Fruit fly (Drosophila melanogaster) whole organism, embryonic: Measurements from ENCODE around the gene Cp36.

Source experiments
- Abd-B ChIP-seq: fragments of 200-800 bp; sonication (Bioruptor generic); optimal IDR thresholded peaks from 2 replicates; lab custom pipeline; 2018; ENCODE audit warnings: missing biosample characterization, mild to moderate bottlenecking, missing genetic modification characterization, moderate library complexity
- CG10543 ChIP-seq: fragments of 200-800 bp; sonication (Bioruptor generic); optimal IDR thresholded peaks from 3 replicates; lab custom pipeline; 2017; ENCODE audit warnings: missing biosample characterization, mild to moderate bottlenecking, missing genetic modification characterization, moderate library complexity
- CG11696 ChIP-seq: fragments of 200-800 bp; sonication (Bioruptor generic); IDR thresholded peaks from 2 replicates; pipeline ENCODE4 v1.3.6; 2022; ENCODE audit warnings: missing biosample characterization, missing genetic modification characterization
- CG12104 ChIP-seq: fragments of 200-800 bp; sonication (Bioruptor generic); optimal IDR thresholded peaks from 3 replicates; lab custom pipeline; 2016; ENCODE audit warnings: missing biosample characterization, missing genetic modification characterization
- CG13775 ChIP-seq: fragments of 200-800 bp; sonication (Bioruptor generic); optimal IDR thresholded peaks from 3 replicates; lab custom pipeline; 2017; ENCODE audit warnings: missing biosample characterization, mild to moderate bottlenecking, missing genetic modification characterization
- CG13894 ChIP-seq: fragments of 200-800 bp; sonication (Bioruptor generic); optimal IDR thresholded peaks from 3 replicates; lab custom pipeline; 2018; ENCODE audit warnings: missing biosample characterization, mild to moderate bottlenecking, missing genetic modification characterization, moderate library complexity
- CG14014 ChIP-seq: fragments of 200-800 bp; sonication (Bioruptor generic); IDR thresholded peaks from 2 replicates; pipeline ENCODE4 v1.3.6; 2022; ENCODE audit warnings: missing biosample characterization, missing genetic modification characterization
- CG1603 ChIP-seq: fragments of 200-800 bp; sonication (Bioruptor generic); optimal IDR thresholded peaks from 2 replicates; lab custom pipeline; 2019; ENCODE audit warnings: missing biosample characterization, mild to moderate bottlenecking, missing genetic modification characterization, moderate library complexity
- CG17186 ChIP-seq: fragments of 200-800 bp; sonication (Bioruptor generic); optimal IDR thresholded peaks from 3 replicates; lab custom pipeline; 2017; ENCODE audit warnings: missing biosample characterization, missing genetic modification reagents, missing genetic modification characterization
- CG17912 ChIP-seq: fragments of 200-800 bp; sonication (Bioruptor generic); optimal IDR thresholded peaks from 2 replicates; lab custom pipeline; 2018; ENCODE audit warnings: missing biosample characterization, mild to moderate bottlenecking, missing genetic modification characterization
- CG1792 ChIP-seq: fragments of 200-800 bp; sonication (Bioruptor generic); optimal IDR thresholded peaks from 2 replicates; lab custom pipeline; 2016; ENCODE audit warnings: missing biosample characterization, missing genetic modification characterization
- CG2712 ChIP-seq: fragments of 200-800 bp; optimal IDR thresholded peaks from 3 replicates; lab custom pipeline; 2019; ENCODE audit warnings: missing biosample characterization, mild to moderate bottlenecking, missing genetic modification characterization, moderate library complexity
- CG2875 ChIP-seq: fragments of 200-800 bp; sonication (Bioruptor generic); optimal IDR thresholded peaks from 2 replicates; lab custom pipeline; 2017; ENCODE audit warnings: missing biosample characterization, mild to moderate bottlenecking, missing genetic modification characterization, missing genetic modification reagents
- CG32532 ChIP-seq: fragments of 200-800 bp; sonication (Bioruptor generic); IDR thresholded peaks from 2 replicates; pipeline ENCODE4 v1.3.6; 2022; ENCODE audit warnings: missing biosample characterization, missing genetic modification characterization
- CG3407 ChIP-seq: fragments of 200-800 bp; sonication (Bioruptor generic); optimal IDR thresholded peaks from 2 replicates; lab custom pipeline; 2018; ENCODE audit warnings: missing biosample characterization, mild to moderate bottlenecking, missing genetic modification characterization
- CG4282 ChIP-seq: fragments of 200-800 bp; sonication (Bioruptor generic); optimal IDR thresholded peaks from 2 replicates; lab custom pipeline; 2016; ENCODE audit warnings: missing biosample characterization, missing genetic modification characterization
- CG4707 ChIP-seq: fragments of 200-800 bp; sonication (Bioruptor generic); optimal IDR thresholded peaks from 2 replicates; lab custom pipeline; 2018; ENCODE audit warnings: missing biosample characterization, mild to moderate bottlenecking, missing genetic modification characterization, moderate library complexity
- CG6254 ChIP-seq: fragments of 200-800 bp; sonication (Bioruptor generic); optimal IDR thresholded peaks from 3 replicates; lab custom pipeline; 2017; ENCODE audit warnings: mild to moderate bottlenecking, missing biosample characterization, missing genetic modification reagents, missing genetic modification characterization
- CG6654 ChIP-seq: fragments of 200-800 bp; sonication (Bioruptor generic); optimal IDR thresholded peaks from 2 replicates; lab custom pipeline; 2017; ENCODE audit warnings: missing biosample characterization, mild to moderate bottlenecking, missing genetic modification characterization
- CG6765 ChIP-seq: fragments of 200-800 bp; sonication (Bioruptor generic); optimal IDR thresholded peaks from 3 replicates; lab custom pipeline; 2017; ENCODE audit warnings: missing biosample characterization, mild to moderate bottlenecking, missing genetic modification characterization
- CG9727 ChIP-seq: fragments of 200-800 bp; sonication (Bioruptor generic); optimal IDR thresholded peaks from 3 replicates; lab custom pipeline; 2017; ENCODE audit warnings: missing biosample characterization, mild to moderate bottlenecking, missing genetic modification characterization
- CTCF ChIP-seq: fragments of 200-800 bp; sonication (Bioruptor generic); optimal IDR thresholded peaks from 2 replicates; lab custom pipeline; 2017; ENCODE audit warnings: missing biosample characterization, mild to moderate bottlenecking, missing genetic modification characterization, moderate library complexity
- CoRest ChIP-seq: fragments of 200-800 bp; sonication (Bioruptor generic); optimal IDR thresholded peaks from 3 replicates; lab custom pipeline; 2018; ENCODE audit warnings: missing biosample characterization, mild to moderate bottlenecking, missing genetic modification characterization, moderate library complexity
- D19A ChIP-seq: fragments of 200-800 bp; optimal IDR thresholded peaks from 3 replicates; lab custom pipeline; 2019; ENCODE audit warnings: missing biosample characterization, mild to moderate bottlenecking, missing genetic modification characterization, moderate library complexity
- D19B ChIP-seq: fragments of 200-800 bp; sonication (Bioruptor generic); optimal IDR thresholded peaks from 2 replicates; lab custom pipeline; 2017; ENCODE audit warnings: missing biosample characterization, mild to moderate bottlenecking, missing genetic modification characterization
- Hsf ChIP-seq: fragments of 200-800 bp; sonication (Bioruptor generic); optimal IDR thresholded peaks from 3 replicates; lab custom pipeline; 2016; ENCODE audit warnings: missing biosample characterization, missing genetic modification characterization
- NC2α ChIP-seq: fragments of 200-800 bp; sonication (Bioruptor generic); optimal IDR thresholded peaks from 2 replicates; lab custom pipeline; 2016; ENCODE audit warnings: missing biosample characterization, missing genetic modification characterization
- NFAT ChIP-seq: fragments of 200-800 bp; sonication (Bioruptor generic); IDR thresholded peaks from 2 replicates; pipeline ENCODE4 v1.3.6; 2022; ENCODE audit warnings: missing biosample characterization, missing genetic modification characterization
- Nf-YA ChIP-seq: fragments of 200-800 bp; sonication (Bioruptor generic); IDR thresholded peaks from 2 replicates; pipeline ENCODE4 v1.3.6; 2022; ENCODE audit warnings: missing biosample characterization, missing genetic modification characterization
- Sry-δ ChIP-seq: fragments of 200-800 bp; sonication (Bioruptor generic); optimal IDR thresholded peaks from 2 replicates; lab custom pipeline; 2016; ENCODE audit warnings: missing biosample characterization, missing genetic modification characterization
- abd-A ChIP-seq: fragments of 200-800 bp; sonication (Bioruptor generic); optimal IDR thresholded peaks from 3 replicates; lab custom pipeline; 2019; ENCODE audit warnings: missing biosample characterization, mild to moderate bottlenecking, missing genetic modification characterization, moderate library complexity
- amos ChIP-seq: fragments of 200-800 bp; sonication (Bioruptor generic); IDR thresholded peaks from 2 replicates; pipeline ENCODE4 v1.3.6; 2022; ENCODE audit warnings: missing biosample characterization, missing genetic modification characterization; ENCODE audit not compliant: partially characterized antibody
- bsh ChIP-seq, 2 experiments: fragments of 200-800 bp; sonication (Bioruptor generic); optimal IDR thresholded peaks; 2 replicates each; lab custom pipeline; 2017 to 2018; ENCODE audit warnings: mild to moderate bottlenecking in 2 of 2, missing biosample characterization in 2 of 2, missing genetic modification characterization in 2 of 2, moderate library complexity in 1 of 2
- dm ChIP-seq: fragments of 200-800 bp; sonication (Bioruptor generic); optimal IDR thresholded peaks from 3 replicates; lab custom pipeline; 2016; ENCODE audit warnings: missing biosample characterization, missing genetic modification characterization
- dysf ChIP-seq: fragments of 200-800 bp; sonication (Bioruptor generic); IDR thresholded peaks from 3 replicates; pipeline ENCODE4 v1.3.6; 2022; ENCODE audit warnings: missing biosample characterization, missing genetic modification characterization
- gfzf ChIP-seq: fragments of 200-800 bp; sonication (Bioruptor generic); optimal IDR thresholded peaks from 2 replicates; lab custom pipeline; 2016; ENCODE audit warnings: missing biosample characterization, mild to moderate bottlenecking, missing genetic modification characterization, moderate library complexity
- gro ChIP-seq: fragments of 200-800 bp; sonication (Bioruptor generic); optimal IDR thresholded peaks from 2 replicates; lab custom pipeline; 2016; ENCODE audit warnings: missing biosample characterization, missing genetic modification characterization
- h ChIP-seq: fragments of >200 bp; optimal IDR thresholded peaks from 2 replicates; lab custom pipeline; 2017
- inv ChIP-seq: fragments of 200-800 bp; sonication (Bioruptor generic); IDR thresholded peaks from 2 replicates; pipeline ENCODE4 v1.3.6; 2022; ENCODE audit warnings: missing biosample characterization, missing genetic modification characterization; ENCODE audit not compliant: partially characterized antibody
- jigr1 ChIP-seq: fragments of 200-800 bp; sonication (Bioruptor generic); IDR thresholded peaks from 3 replicates; pipeline ENCODE4 v1.3.6; 2022; ENCODE audit warnings: missing biosample characterization, missing genetic modification characterization
- jing ChIP-seq: fragments of 200-800 bp; sonication (Bioruptor generic); optimal IDR thresholded peaks from 2 replicates; lab custom pipeline; 2018; ENCODE audit warnings: missing biosample characterization, mild to moderate bottlenecking, missing genetic modification characterization
- knrl ChIP-seq: fragments of 200-800 bp; sonication (Bioruptor generic); IDR thresholded peaks from 3 replicates; pipeline ENCODE4 v1.3.6; 2022; ENCODE audit warnings: missing biosample characterization, missing genetic modification characterization; ENCODE audit not compliant: partially characterized antibody
- mld ChIP-seq: fragments of 200-800 bp; sonication (Bioruptor generic); IDR thresholded peaks from 3 replicates; pipeline ENCODE4 v1.3.6; 2022; ENCODE audit warnings: missing biosample characterization, missing genetic modification characterization; ENCODE audit not compliant: partially characterized antibody
- pan ChIP-seq, 4 experiments: fragments of >200 bp in 3 of 4; fragments of 200-800 bp in 1 of 4; sonication (Bioruptor generic) in 1 of 4; optimal IDR thresholded peaks in 3 of 4; IDR thresholded peaks in 1 of 4; 2 replicates each; pipeline versions ENCODE4 v1.3.6 to Lab custom; 2017 to 2022; ENCODE audit warnings: missing biosample characterization in 2 of 4, missing genetic modification characterization in 2 of 4, mixed read lengths in 1 of 4
- prd ChIP-seq, 3 experiments: fragments of >200 bp in 2 of 3; fragments of 200-800 bp in 1 of 3; sonication (Bioruptor generic) in 1 of 3; optimal IDR thresholded peaks in 2 of 3; IDR thresholded peaks in 1 of 3; 2 replicates in 2 of 3; 3 replicates in 1 of 3; pipeline versions ENCODE4 v1.3.6 to Lab custom; 2017 to 2022; ENCODE audit warnings: missing biosample characterization in 1 of 3, missing genetic modification characterization in 1 of 3
- tin ChIP-seq: fragments of 200-800 bp; sonication (Bioruptor generic); optimal IDR thresholded peaks from 3 replicates; lab custom pipeline; 2016; ENCODE audit warnings: missing biosample characterization, missing genetic modification characterization
- toy ChIP-seq: fragments of 200-800 bp; sonication (Bioruptor generic); IDR thresholded peaks from 2 replicates; pipeline ENCODE4 v1.3.6; 2022; ENCODE audit warnings: missing biosample characterization, missing genetic modification characterization
- unc-4 ChIP-seq: fragments of 200-800 bp; sonication (Bioruptor generic); IDR thresholded peaks from 2 replicates; pipeline ENCODE4 v1.3.6; 2022; ENCODE audit warnings: missing biosample characterization, missing genetic modification characterization; ENCODE audit not compliant: partially characterized antibody
- wek ChIP-seq: fragments of 200-800 bp; sonication (Bioruptor generic); optimal IDR thresholded peaks from 3 replicates; lab custom pipeline; 2018; ENCODE audit warnings: missing biosample characterization, mild to moderate bottlenecking, missing genetic modification characterization, moderate library complexity

Gene Cp36

dm6 chrX:8492849-8493248 is 13.7 kb downstream of the Cp36 start (continued):
- TF ChIP-seq CoRest (tag; lab: Kevin White, UChicago) = peak; percentile 78
- peak; percentile 78 for TF ChIP-seq CG2875
- TF ChIP-seq jing (GFP tag; lab: Kevin White, UChicago) = peak; percentile 55
- peak; percentile 47 for TF ChIP-seq CG12104
- peak; percentile 17 for TF ChIP-seq D19B
- no peak for TF ChIP-seq CG6765 (GFP tag; lab: Kevin White, UChicago)
- peak; percentile 13 for TF ChIP-seq CG17912 (GFP tag; lab: Kevin White, UChicago)
- no peak for TF ChIP-seq CTCF (GFP tag; lab: Kevin White, UChicago)
- TF ChIP-seq bsh (GFP tag; optimal IDR thresholded peaks at IDR 0.05; lab: Kevin White, UChicago) = peak in 1 of 2 experiments; percentile 85
- TF ChIP-seq tin (GFP tag; lab: Kevin White, UChicago) = peak; percentile 79
- no peak for TF ChIP-seq CG10543 (GFP tag; lab: Kevin White, UChicago)
- TF ChIP-seq NFAT = peak; percentile 45; the same call in 1 of the 2 replicates
- TF ChIP-seq gro (GFP tag; lab: Kevin White, UChicago) = no peak
- TF ChIP-seq pan (optimal IDR thresholded peaks at IDR 0.05; lab: Kevin White, UChicago) = no peak
- TF ChIP-seq pan (GFP tag; optimal IDR thresholded peaks at IDR 0.05 in 1 of 2, IDR thresholded peaks at IDR 0.05 in 1 of 2) = peak in 1 of 2 experiments; percentile 90
- no peak for TF ChIP-seq CG17186 (GFP tag; lab: Kevin White, UChicago)
- TF ChIP-seq CG6254 (GFP tag; lab: Kevin White, UChicago) = peak; percentile 86
- peak; percentile 66 for TF ChIP-seq wek
- no peak for TF ChIP-seq mld
- TF ChIP-seq CG2712 (tag; lab: Kevin White, UChicago) = peak; percentile 81
- peak; percentile 64 for TF ChIP-seq CG32532 (GFP tag; lab: Robert Waterston, UW)
- TF ChIP-seq Sry-δ (GFP tag; lab: Kevin White, UChicago) = no peak
- no peak for TF ChIP-seq abd-A (tag; lab: Kevin White, UChicago)
- peak; percentile 68 for TF ChIP-seq Abd-B (GFP tag; lab: Kevin White, UChicago)
- TF ChIP-seq Nf-YA = peak; percentile 80
- TF ChIP-seq jigr1 (GFP tag; lab: Robert Waterston, UW) = peak; percentile 68; the same call in 1 of the 3 replicates
- TF ChIP-seq knrl = no peak
- peak; percentile 43 for TF ChIP-seq CG9727 (GFP tag; lab: Kevin White, UChicago)
- peak; percentile 62 for TF ChIP-seq CG3407 (GFP tag; lab: Kevin White, UChicago)
- TF ChIP-seq CG4707 (GFP tag; lab: Kevin White, UChicago) = peak; percentile 49
- TF ChIP-seq CG1603 (tag; lab: Kevin White, UChicago) = peak; percentile 81
- TF ChIP-seq CG14014 = peak; percentile 85
- peak; percentile 49 for TF ChIP-seq CG13775 (GFP tag; lab: Kevin White, UChicago)
- TF ChIP-seq dm = no peak
- TF ChIP-seq gfzf (GFP tag; lab: Kevin White, UChicago) = no peak
- TF ChIP-seq Hsf (GFP tag; lab: Kevin White, UChicago) = peak; percentile 32
- TF ChIP-seq amos (GFP tag; lab: Robert Waterston, UW) = no peak
- TF ChIP-seq CG6654 (GFP tag; lab: Kevin White, UChicago) = peak; percentile 25
- TF ChIP-seq prd (optimal IDR thresholded peaks at IDR 0.05; lab: Kevin White, UChicago) = no peak
- TF ChIP-seq prd (GFP tag; IDR thresholded peaks at IDR 0.05; lab: Robert Waterston, UW) = peak; percentile 83
- no peak for TF ChIP-seq CG4282 (GFP tag; lab: Kevin White, UChicago)
- 0 out of 2 replicates have a peak, but pooled peaks have one; percentile 26 for TF ChIP-seq toy
- no peak for TF ChIP-seq CG1792 (GFP tag; lab: Kevin White, UChicago)
- TF ChIP-seq inv (GFP tag; lab: Robert Waterston, UW) = no peak
- no peak for TF ChIP-seq CG13894 (tag; lab: Kevin White, UChicago)
- no peak for TF ChIP-seq unc-4 (GFP tag; lab: Robert Waterston, UW)
- TF ChIP-seq dysf (GFP tag; lab: Robert Waterston, UW) = peak; percentile 83
- TF ChIP-seq NC2α (GFP tag; lab: Kevin White, UChicago) = no peak
- peak; percentile 86 for TF ChIP-seq CG11696 (GFP tag; lab: Robert Waterston, UW)
- TF ChIP-seq h (lab: Kevin White, UChicago) = no peak
- peak; percentile 74 for TF ChIP-seq D19A (tag; lab: Kevin White, UChicago)
